Fruit fly (Drosophila melanogaster) Kc167 (cell line): ENCODE results near the gene CG11350.

ENCODE experiments used
- Myc ChIP-seq: fragments of >200 bp; optimal IDR thresholded peaks from 2 replicates; lab custom pipeline; 2017; ENCODE audit warnings: missing external identifiers
- Sin3A ChIP-seq: fragments of >200 bp; optimal IDR thresholded peaks from 2 replicates; lab custom pipeline; 2018; ENCODE audit warnings: missing external identifiers
- psq ChIP-seq: fragments of >200 bp; optimal IDR thresholded peaks from 2 replicates; lab custom pipeline; 2017; ENCODE audit warnings: missing external identifiers
- ttk ChIP-seq: sonication (Bioruptor generic); optimal IDR thresholded peaks from 2 replicates; lab custom pipeline; 2017; ENCODE audit warnings: missing external identifiers

DNA sequence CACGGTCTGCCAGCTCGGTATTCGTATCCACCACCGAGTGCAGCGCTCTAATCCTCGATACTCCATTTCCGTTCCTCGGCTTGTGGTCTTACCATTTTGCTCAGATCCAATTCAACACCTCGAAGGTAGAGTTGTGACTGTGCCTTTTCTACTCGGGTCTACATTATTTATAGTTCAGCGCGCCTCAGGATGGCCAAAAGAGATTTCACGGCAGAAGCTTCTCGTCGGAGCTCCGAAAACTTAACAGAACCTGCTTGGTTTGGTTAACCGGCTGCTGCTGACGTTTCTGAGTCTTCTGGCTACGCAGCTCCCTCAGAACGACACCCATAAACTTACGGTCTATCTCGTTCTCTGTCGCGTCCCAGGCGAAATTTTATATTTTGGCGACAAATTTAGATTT is 16.1 kb upstream of the CG11350 start, which contains the start of gene CG32241:
- TF ChIP-seq ttk (lab: Kevin White, UChicago) = no peak
- TF ChIP-seq Sin3A (lab: Kevin White, UChicago) = no peak
- no peak for TF ChIP-seq psq (lab: Kevin White, UChicago)
- no peak for TF ChIP-seq Myc (lab: Kevin White, UChicago)
